Fruit fly (Drosophila melanogaster) whole organism, adult: ENCODE measurements around the gene Ugt316A1.

Experiments
- CG11617 ChIP-seq: fragments of 200-800 bp; sonication (Bioruptor generic); optimal IDR thresholded peaks from 2 replicates; lab custom pipeline; 2017; ENCODE audit warnings: mild to moderate bottlenecking, missing biosample characterization, missing genetic modification reagents, missing genetic modification characterization
- CG12768 ChIP-seq: fragments of 200-800 bp; sonication (Bioruptor generic); optimal IDR thresholded peaks from 2 replicates; lab custom pipeline; 2017; ENCODE audit warnings: missing biosample characterization, missing genetic modification characterization, mild to moderate bottlenecking, moderate library complexity, missing genetic modification reagents
- CG14711 ChIP-seq: fragments of 200-800 bp; sonication (Bioruptor generic); optimal IDR thresholded peaks from 2 replicates; lab custom pipeline; 2018; ENCODE audit warnings: missing biosample characterization, mild to moderate bottlenecking, missing genetic modification characterization, moderate library complexity
- CG1620 ChIP-seq: fragments of 200-800 bp; sonication (Bioruptor generic); optimal IDR thresholded peaks from 2 replicates; lab custom pipeline; 2016; ENCODE audit warnings: missing biosample characterization, missing genetic modification characterization
- CG33017 ChIP-seq: fragments of 200-800 bp; sonication (Bioruptor generic); optimal IDR thresholded peaks from 2 replicates; lab custom pipeline; 2018; ENCODE audit warnings: missing biosample characterization, mild to moderate bottlenecking, missing genetic modification characterization, moderate library complexity
- CG5204 ChIP-seq: fragments of 200-800 bp; sonication (Bioruptor generic); optimal IDR thresholded peaks from 2 replicates; lab custom pipeline; 2016; ENCODE audit warnings: missing biosample characterization, missing genetic modification characterization
- CG7045 ChIP-seq: fragments of 200-800 bp; sonication (Bioruptor generic); optimal IDR thresholded peaks from 2 replicates; lab custom pipeline; 2017; ENCODE audit warnings: missing biosample characterization, mild to moderate bottlenecking, missing genetic modification characterization
- CG7101 ChIP-seq: fragments of 200-800 bp; sonication (Bioruptor generic); optimal IDR thresholded peaks from 2 replicates; lab custom pipeline; 2018; ENCODE audit warnings: missing biosample characterization, mild to moderate bottlenecking, missing genetic modification characterization, moderate library complexity
- Clk ChIP-seq: fragments of 200-800 bp; sonication (Bioruptor generic); optimal IDR thresholded peaks from 2 replicates; lab custom pipeline; 2017; ENCODE audit warnings: missing biosample characterization, missing genetic modification characterization
- Crg-1 ChIP-seq: fragments of 200-800 bp; sonication (Bioruptor generic); optimal IDR thresholded peaks from 2 replicates; lab custom pipeline; 2016; ENCODE audit warnings: missing biosample characterization, missing genetic modification characterization
- Hr96 ChIP-seq: fragments of 200-800 bp; sonication (Bioruptor generic); optimal IDR thresholded peaks from 2 replicates; lab custom pipeline; 2016; ENCODE audit warnings: missing biosample characterization, missing genetic modification characterization
- Mnt ChIP-seq: fragments of 200-800 bp; sonication (Bioruptor generic); optimal IDR thresholded peaks from 2 replicates; lab custom pipeline; 2016; ENCODE audit warnings: missing biosample characterization, mild to moderate bottlenecking, missing genetic modification characterization
- bab1 ChIP-seq: fragments of 200-800 bp; sonication (Bioruptor generic); optimal IDR thresholded peaks from 3 replicates; lab custom pipeline; 2019; ENCODE audit warnings: missing biosample characterization, mild to moderate bottlenecking, missing genetic modification characterization, moderate library complexity
- cic ChIP-seq: fragments of 200-800 bp; sonication (Bioruptor generic); optimal IDR thresholded peaks from 2 replicates; lab custom pipeline; 2017; ENCODE audit warnings: missing biosample characterization, mild to moderate bottlenecking, missing genetic modification characterization, moderate library complexity
- cnc ChIP-seq, 2 experiments: fragments of >200 bp; optimal IDR thresholded peaks; 2 replicates each; lab custom pipeline; 2017
- kay ChIP-seq: fragments of 200-800 bp; sonication (Bioruptor generic); peaks from one replicate; lab custom pipeline; 2016; ENCODE audit warnings: missing biosample characterization, missing genetic modification characterization, borderline replicate concordance
- ovo ChIP-seq: fragments of 200-800 bp; sonication (Bioruptor generic); optimal IDR thresholded peaks from 2 replicates; lab custom pipeline; 2016; ENCODE audit warnings: missing biosample characterization, missing genetic modification characterization
- pad ChIP-seq: fragments of 200-800 bp; sonication (Bioruptor generic); optimal IDR thresholded peaks from 3 replicates; lab custom pipeline; 2017; ENCODE audit warnings: missing biosample characterization, missing genetic modification characterization, mild to moderate bottlenecking, moderate library complexity, missing genetic modification reagents
- tj ChIP-seq: fragments of 200-800 bp; sonication (Bioruptor generic); optimal IDR thresholded peaks from 3 replicates; lab custom pipeline; 2017; ENCODE audit warnings: missing biosample characterization, mild to moderate bottlenecking, missing genetic modification characterization, moderate library complexity
- toe ChIP-seq: fragments of 200-800 bp; sonication (Bioruptor generic); optimal IDR thresholded peaks from 2 replicates; lab custom pipeline; 2016; ENCODE audit warnings: missing biosample characterization, missing genetic modification characterization

Ugt316A1 gene

DNA sequence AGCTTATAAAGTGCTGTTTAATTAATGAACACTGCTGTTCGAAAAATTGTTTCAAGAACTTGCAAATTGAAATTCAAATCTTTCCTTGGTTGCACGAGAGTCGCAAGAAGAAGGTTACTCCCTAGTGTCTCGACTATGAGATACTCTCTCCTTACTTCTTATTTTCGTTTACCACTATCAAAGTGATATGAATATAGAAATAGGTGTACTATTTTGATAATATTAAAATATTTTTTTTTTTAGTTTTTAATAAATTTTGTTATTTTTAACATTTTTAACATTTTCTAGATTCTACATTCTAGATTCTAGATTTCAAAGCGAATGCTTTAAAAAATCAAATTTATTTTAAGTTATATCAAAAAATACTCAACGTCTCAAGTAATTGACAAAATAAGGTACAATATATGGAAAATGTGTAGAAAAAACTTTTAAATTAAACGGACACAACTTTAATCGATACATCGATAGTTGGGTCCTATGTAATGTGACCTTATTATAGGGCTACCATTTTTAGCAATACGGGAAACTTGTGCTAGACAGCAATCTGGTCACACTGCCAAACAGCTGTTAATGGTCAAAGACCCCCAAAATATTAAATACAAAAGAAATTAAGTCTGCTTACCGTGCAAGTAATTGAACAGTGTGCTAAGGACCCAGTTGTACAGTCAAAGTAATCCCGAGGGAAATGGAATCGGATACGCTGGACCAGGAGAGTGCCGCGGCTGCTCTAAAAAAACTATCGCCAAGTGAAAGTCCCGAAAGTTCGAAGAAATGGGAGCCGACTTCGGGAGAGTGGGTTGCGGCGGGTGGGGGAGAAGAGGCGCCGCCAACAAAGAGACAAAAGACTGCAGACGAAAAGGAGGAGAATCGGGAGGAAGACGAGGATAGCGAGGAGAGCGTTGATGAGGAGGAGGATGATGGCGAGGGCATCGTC is 29.8 kb upstream of the Ugt316A1 start, which contains the start of gene MESR6:
Gene MESR6, plus strand, starts transcription at position 546 of the 934 bp plus-strand sequence.
- TF ChIP-seq tj (GFP tag; lab: Kevin White, UChicago) (peak; percentile 39), CG14711 (tag; lab: Kevin White, UChicago) (peak; percentile 77), bab1 (GFP tag; lab: Kevin White, UChicago) (peak; percentile 44), CG12768 (GFP tag; lab: Kevin White, UChicago) (no peak)

DNA sequence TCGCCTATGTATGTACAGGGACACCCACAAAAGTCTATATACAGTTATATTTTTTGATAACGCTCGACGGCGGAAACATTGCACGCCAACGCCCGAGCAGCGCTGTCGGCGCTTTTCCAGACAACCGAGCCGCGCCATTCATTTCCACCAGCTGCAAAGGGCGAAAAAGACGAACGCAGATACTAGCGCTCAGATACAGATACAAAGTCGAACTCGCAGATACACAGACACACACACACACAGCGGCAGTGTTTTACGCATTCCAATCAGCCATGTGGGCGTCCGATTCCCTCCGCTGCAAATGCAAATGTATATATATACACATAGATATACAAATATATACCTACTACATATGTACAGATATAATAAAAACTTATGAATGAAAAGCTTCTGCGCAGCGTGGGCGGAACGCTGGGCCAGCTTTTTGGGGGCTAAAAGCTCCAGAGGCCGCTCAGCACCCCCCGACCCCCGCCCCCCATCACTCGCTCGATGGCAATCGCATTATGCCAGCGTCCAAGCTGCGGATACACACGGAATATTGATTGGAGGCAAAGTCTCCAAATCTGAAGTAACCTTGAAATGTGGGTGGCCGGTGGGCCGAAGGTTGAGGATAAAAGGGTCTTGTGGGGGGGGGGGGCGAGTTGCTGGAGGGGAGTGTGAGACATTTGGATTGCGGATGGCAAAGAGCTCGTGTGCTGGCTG is 29.0 kb upstream of the Ugt316A1 start:
- no peak for TF ChIP-seq CG5204 (GFP tag; lab: Kevin White, UChicago)
- TF ChIP-seq CG7101 (tag; lab: Kevin White, UChicago): no peak
- no peak for TF ChIP-seq Hr96 (GFP tag; lab: Kevin White, UChicago)
- no peak for TF ChIP-seq cnc (optimal IDR thresholded peaks at IDR 0.05; lab: Kevin White, UChicago)
- TF ChIP-seq cic (GFP tag; lab: Kevin White, UChicago): peak; percentile 100
- TF ChIP-seq tj (GFP tag; lab: Kevin White, UChicago): no peak
- TF ChIP-seq Mnt (GFP tag; lab: Kevin White, UChicago): peak; percentile 54
- TF ChIP-seq CG33017 (tag; lab: Kevin White, UChicago): no peak
- no peak for TF ChIP-seq toe (GFP tag; lab: Kevin White, UChicago)
- no peak for TF ChIP-seq CG1620 (GFP tag; lab: Kevin White, UChicago)
- TF ChIP-seq CG12768 (GFP tag; lab: Kevin White, UChicago): peak; percentile 43
- TF ChIP-seq CG7045 (GFP tag; lab: Kevin White, UChicago): no peak

dm6 chr3L:19089120-19089519 is 26.5 kb upstream of the Ugt316A1 start:
- TF ChIP-seq Crg-1 (GFP tag; lab: Kevin White, UChicago): no peak
- TF ChIP-seq pad: no peak
- TF ChIP-seq cnc (optimal IDR thresholded peaks at IDR 0.05; lab: Kevin White, UChicago): no peak
- TF ChIP-seq CG33017 (tag; lab: Kevin White, UChicago): no peak
- TF ChIP-seq CG1620 (GFP tag; lab: Kevin White, UChicago): no peak
- TF ChIP-seq CG14711 (tag; lab: Kevin White, UChicago): no peak
- no peak for TF ChIP-seq Clk (GFP tag; lab: Kevin White, UChicago)
- no peak for TF ChIP-seq tj (GFP tag; lab: Kevin White, UChicago)
- TF ChIP-seq CG12768 (GFP tag; lab: Kevin White, UChicago): no peak
- TF ChIP-seq ovo: no peak
- no peak for TF ChIP-seq CG11617 (GFP tag; lab: Kevin White, UChicago)
- TF ChIP-seq Hr96 (GFP tag; lab: Kevin White, UChicago): no peak
- TF ChIP-seq kay: no peak
- no peak for TF ChIP-seq CG7045 (GFP tag; lab: Kevin White, UChicago)

DNA sequence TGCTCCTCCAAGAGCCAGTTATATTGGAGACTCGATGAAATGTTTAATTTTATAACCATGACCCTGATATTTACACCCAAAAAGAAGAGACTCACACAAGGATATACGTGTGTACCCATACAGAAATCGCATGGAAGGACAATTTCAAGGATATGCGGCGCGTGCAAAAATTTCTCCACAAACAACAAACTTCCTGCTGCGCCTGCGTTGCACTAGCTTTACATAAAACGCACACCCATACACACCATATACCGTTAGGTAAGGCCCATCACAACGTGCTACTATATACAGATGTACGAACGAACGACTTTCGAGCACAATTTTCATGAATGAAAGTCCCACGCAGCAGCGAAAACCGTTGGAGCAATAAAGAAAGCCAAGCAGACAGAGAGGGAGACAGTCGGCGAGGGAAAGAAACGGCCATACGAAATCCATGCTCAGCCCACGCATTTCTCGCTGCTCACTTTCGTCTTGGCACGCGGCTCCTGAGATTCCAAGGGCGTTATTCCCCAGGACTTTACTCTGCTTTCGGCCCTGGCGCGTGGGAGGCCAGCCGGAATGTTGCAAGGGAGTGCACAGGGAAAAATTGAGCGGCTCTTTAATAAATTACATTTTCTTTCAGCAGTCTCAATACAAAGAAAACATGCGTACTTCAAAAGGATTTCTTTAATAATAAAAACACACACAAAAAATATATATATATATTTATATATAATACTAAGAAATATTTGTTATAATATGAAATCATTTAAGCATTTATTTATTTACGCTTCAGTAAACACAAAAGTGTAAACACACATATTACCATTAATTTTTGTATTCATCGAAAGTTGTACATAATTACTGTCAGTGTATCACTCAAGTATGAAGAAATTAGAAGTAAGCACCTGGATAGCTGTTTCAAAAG is 25.0 kb upstream of the Ugt316A1 start:
- TF ChIP-seq CG12768 (GFP tag; lab: Kevin White, UChicago) (no peak), Clk (GFP tag; lab: Kevin White, UChicago) (no peak), CG33017 (tag; lab: Kevin White, UChicago) (peak; percentile 21), Hr96 (GFP tag; lab: Kevin White, UChicago) (no peak), Crg-1 (GFP tag; lab: Kevin White, UChicago) (no peak), bab1 (GFP tag; lab: Kevin White, UChicago) (no peak), CG11617 (GFP tag; lab: Kevin White, UChicago) (no peak), CG7045 (GFP tag; lab: Kevin White, UChicago) (peak; percentile 28), toe (GFP tag; lab: Kevin White, UChicago) (no peak), ovo (no peak), kay (no peak), cic (GFP tag; lab: Kevin White, UChicago) (no peak), CG5204 (GFP tag; lab: Kevin White, UChicago) (no peak)

dm6 chr3L:19086364-19087200 is 24.0 kb upstream of the Ugt316A1 start, which contains the start of gene Mkp3:
TSS of gene Mkp3 (minus strand) at chr3L:19086426.
- TF ChIP-seq CG5204 (GFP tag; lab: Kevin White, UChicago) (peak; percentile 76), Mnt (GFP tag; lab: Kevin White, UChicago) (peak; percentile 40), CG14711 (tag; lab: Kevin White, UChicago) (peak; percentile 87), CG33017 (tag; lab: Kevin White, UChicago) (peak; percentile 96), CG7101 (tag; lab: Kevin White, UChicago) (peak; percentile 94), Clk (GFP tag; lab: Kevin White, UChicago) (peak; percentile 89), CG11617 (GFP tag; lab: Kevin White, UChicago) (peak; percentile 96), bab1 (GFP tag; lab: Kevin White, UChicago) (peak; percentile 86), pad (peak; percentile 84), tj (GFP tag; lab: Kevin White, UChicago) (peak; percentile 70), toe (GFP tag; lab: Kevin White, UChicago) (peak; percentile 58), cic (GFP tag; lab: Kevin White, UChicago) (peak; percentile 88), CG12768 (GFP tag; lab: Kevin White, UChicago) (peak; percentile 96), Hr96 (GFP tag; lab: Kevin White, UChicago) (peak; percentile 34), kay (peak; percentile 97), CG7045 (GFP tag; lab: Kevin White, UChicago) (peak; percentile 94), cnc (optimal IDR thresholded peaks at IDR 0.05; lab: Kevin White, UChicago) (no peak), Crg-1 (GFP tag; lab: Kevin White, UChicago) (peak; percentile 71), CG1620 (GFP tag; lab: Kevin White, UChicago) (no peak), ovo (peak; percentile 29)
